Worm (Caenorhabditis elegans): ENCODE measurements around the gene F49E2.2.

ce11 chrX:9552404-9552803, 14.1 kb upstream of the F49E2.2 start:
- TF ChIP-seq Y79H2A.3 (GFP tag; conservative IDR thresholded peaks at IDR 0.05) (no peak), lir-1 (GFP tag; conservative IDR thresholded peaks at IDR 0.05) (no peak)
